Worm (Caenorhabditis elegans): Measurements from ENCODE around the gene W08F4.3.

DNA sequence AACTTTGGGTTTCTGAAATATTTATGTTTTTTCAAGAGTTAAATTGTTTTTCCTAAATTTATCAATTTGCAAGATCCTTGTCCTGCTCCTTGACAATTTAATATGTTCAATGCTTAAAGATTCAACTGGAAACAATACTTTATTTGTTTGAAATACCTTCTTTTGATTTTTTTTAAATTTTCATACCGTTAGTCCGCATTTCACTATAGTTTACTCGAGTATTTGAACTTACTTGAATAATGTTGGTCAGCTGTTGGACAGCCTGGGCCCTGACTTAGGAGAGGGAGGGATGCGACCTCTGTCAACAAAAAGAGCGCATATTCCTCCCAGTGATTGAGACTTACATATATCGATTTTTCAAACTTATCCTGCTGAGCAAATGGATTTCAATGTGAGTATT, 25.6 kb downstream of the W08F4.3 start, which contains the start of gene W04H10.5:
- TF ChIP-seq mab-5 (tag; optimal IDR thresholded peaks at IDR 0.05) (no peak), cnd-1 (tag; optimal IDR thresholded peaks at IDR 0.05) (no peak), elt-1 (tag; optimal IDR thresholded peaks at IDR 0.05; ENCODE audit: borderline replicate concordance, insufficient read depth) (no peak), unc-39 (tag; optimal IDR thresholded peaks at IDR 0.05) (no peak)

Data from whole organism, mixed stage, embryonic.